Worm (Caenorhabditis elegans) whole organism, L1 larva: ENCODE data around the gene W04E12.4.
"Not testable (repeated sequence)": the region's sequence is repeated elsewhere in the genome, so short reads cannot be mapped to it uniquely, and the experiment has no call there.

Experiments
- C04F5.9 ChIP-seq: sonication (generic microtip); optimal IDR thresholded peaks from 2 replicates; lab custom pipeline; 2016; ENCODE audit warnings: missing genetic modification characterization, missing compliant biosample characterization
- Y116A8C.19 ChIP-seq: sonication (generic microtip); optimal IDR thresholded peaks from 2 replicates; lab custom pipeline; 2016; ENCODE audit warnings: missing compliant biosample characterization, missing genetic modification characterization, borderline replicate concordance
- blmp-1 ChIP-seq: fragments of 150-350 bp; optimal IDR thresholded peaks from 2 replicates; lab custom pipeline; 2014; ENCODE audit warnings: missing biosample characterization, missing genetic modification characterization
- ceh-63 ChIP-seq: fragments of 200-800 bp; sonication (Bioruptor generic); optimal IDR thresholded peaks from 2 replicates; lab custom pipeline; 2018; ENCODE audit warnings: mild to moderate bottlenecking, missing genetic modification characterization, missing compliant biosample characterization
- ceh-88 ChIP-seq: fragments of 200-800 bp; sonication (Bioruptor generic); IDR thresholded peaks from 2 replicates; pipeline ENCODE4 v1.3.6; 2022; ENCODE audit warnings: missing genetic modification characterization, missing compliant biosample characterization
- dpl-1 ChIP-seq, 3 experiments: fragments of 150-350 bp in 2 of 3; sonication (generic microtip) in 1 of 3; optimal IDR thresholded peaks; 2 replicates each; lab custom pipeline; 2014 to 2017; ENCODE audit warnings: missing biosample characterization in 3 of 3, missing genetic modification characterization in 3 of 3, missing genetic modification reagents in 3 of 3
- egl-27 ChIP-seq, 2 experiments: fragments of 150-350 bp in 1 of 2; sonication (generic microtip); optimal IDR thresholded peaks; 3 replicates each; lab custom pipeline; 2017 to 2018; ENCODE audit warnings: missing biosample characterization in 2 of 2, missing genetic modification characterization in 2 of 2, missing genetic modification reagents in 2 of 2
- elt-2 ChIP-seq: sonication (generic microtip); optimal IDR thresholded peaks from 2 replicates; lab custom pipeline; 2016; ENCODE audit warnings: missing genetic modification characterization, mild to moderate bottlenecking, inconsistent platforms, missing compliant biosample characterization, missing genetic modification reagents
- fkh-4 ChIP-seq: sonication (generic microtip); optimal IDR thresholded peaks from 2 replicates; lab custom pipeline; 2016; ENCODE audit warnings: missing compliant biosample characterization, missing genetic modification characterization, borderline replicate concordance
- fkh-8 ChIP-seq: sonication (generic microtip); optimal IDR thresholded peaks from 2 replicates; lab custom pipeline; 2016; ENCODE audit warnings: mild to moderate bottlenecking, missing genetic modification characterization, missing compliant biosample characterization
- fos-1 ChIP-seq: fragments of 150-350 bp; optimal IDR thresholded peaks from 2 replicates; lab custom pipeline; 2014; ENCODE audit warnings: missing biosample characterization, missing genetic modification characterization
- grh-1 ChIP-seq: fragments of 200-800 bp; sonication (Bioruptor generic); IDR thresholded peaks from 2 replicates; pipeline ENCODE4 v1.3.6; 2022; ENCODE audit warnings: missing genetic modification reagents, missing genetic modification characterization, missing compliant biosample characterization
- isw-1 ChIP-seq: fragments of 200-800 bp; sonication (Bioruptor generic); IDR thresholded peaks from 2 replicates; pipeline ENCODE4 v1.3.6; 2022; ENCODE audit warnings: missing genetic modification characterization, missing compliant biosample characterization
- jun-1 ChIP-seq: fragments of 150-350 bp; optimal IDR thresholded peaks from 2 replicates; lab custom pipeline; 2014; ENCODE audit warnings: missing biosample characterization, missing genetic modification reagents, missing genetic modification characterization
- lin-13 ChIP-seq: fragments of 150-350 bp; optimal IDR thresholded peaks from 2 replicates; lab custom pipeline; 2014; ENCODE audit warnings: missing biosample characterization, missing genetic modification reagents, missing genetic modification characterization
- lin-14 ChIP-seq: fragments of 200-800 bp; sonication (Bioruptor generic); optimal IDR thresholded peaks from 2 replicates; lab custom pipeline; 2018; ENCODE audit warnings: mild to moderate bottlenecking, missing genetic modification characterization, moderate library complexity, missing compliant biosample characterization
- lin-35 ChIP-seq, 2 experiments: fragments of 150-350 bp; optimal IDR thresholded peaks; 2 replicates each; lab custom pipeline; 2014; ENCODE audit warnings: missing biosample characterization in 2 of 2, missing genetic modification characterization in 2 of 2, missing genetic modification reagents in 2 of 2
- nhr-47 ChIP-seq: sonication (generic microtip); optimal IDR thresholded peaks from 2 replicates; lab custom pipeline; 2016; ENCODE audit warnings: mild to moderate bottlenecking, missing genetic modification characterization, moderate library complexity, missing compliant biosample characterization
- nhr-71 ChIP-seq: sonication (generic microtip); optimal IDR thresholded peaks from 2 replicates; lab custom pipeline; 2016; ENCODE audit warnings: mild to moderate bottlenecking, missing genetic modification characterization, moderate library complexity, missing compliant biosample characterization
- nhr-76 ChIP-seq: sonication (generic microtip); optimal IDR thresholded peaks from 2 replicates; lab custom pipeline; 2017; ENCODE audit warnings: missing biosample characterization, missing genetic modification characterization
- nhr-77 ChIP-seq: fragments of 150-350 bp; optimal IDR thresholded peaks from 2 replicates; lab custom pipeline; 2014; ENCODE audit warnings: missing biosample characterization, missing genetic modification characterization
- nhr-90 ChIP-seq: sonication (generic microtip); optimal IDR thresholded peaks from 2 replicates; lab custom pipeline; 2016; ENCODE audit warnings: mild to moderate bottlenecking, missing genetic modification characterization, missing compliant biosample characterization; ENCODE audit not compliant: poor library complexity
- pqm-1 ChIP-seq: sonication (generic microtip); optimal IDR thresholded peaks from 3 replicates; lab custom pipeline; 2017; ENCODE audit warnings: missing biosample characterization, missing genetic modification characterization
- snpc-4 ChIP-seq: fragments of 150-350 bp; optimal IDR thresholded peaks from 2 replicates; lab custom pipeline; 2014; ENCODE audit warnings: missing biosample characterization, missing genetic modification characterization
- tlp-1 ChIP-seq: fragments of 150-350 bp; optimal IDR thresholded peaks from 2 replicates; lab custom pipeline; 2014; ENCODE audit warnings: missing biosample characterization, missing genetic modification characterization
- unc-62 ChIP-seq: fragments of 150-350 bp; optimal IDR thresholded peaks from 2 replicates; lab custom pipeline; 2014; ENCODE audit warnings: missing biosample characterization, missing genetic modification reagents, missing genetic modification characterization
- vab-15 ChIP-seq: sonication (generic microtip); optimal IDR thresholded peaks from 2 replicates; lab custom pipeline; 2017; ENCODE audit warnings: missing genotype, mild to moderate bottlenecking, missing genetic modification characterization, missing compliant biosample characterization
- ztf-4 ChIP-seq: fragments of 150-350 bp; optimal IDR thresholded peaks from 2 replicates; lab custom pipeline; 2014; ENCODE audit warnings: missing biosample characterization, missing genetic modification characterization

The W04E12.4 gene

DNA sequence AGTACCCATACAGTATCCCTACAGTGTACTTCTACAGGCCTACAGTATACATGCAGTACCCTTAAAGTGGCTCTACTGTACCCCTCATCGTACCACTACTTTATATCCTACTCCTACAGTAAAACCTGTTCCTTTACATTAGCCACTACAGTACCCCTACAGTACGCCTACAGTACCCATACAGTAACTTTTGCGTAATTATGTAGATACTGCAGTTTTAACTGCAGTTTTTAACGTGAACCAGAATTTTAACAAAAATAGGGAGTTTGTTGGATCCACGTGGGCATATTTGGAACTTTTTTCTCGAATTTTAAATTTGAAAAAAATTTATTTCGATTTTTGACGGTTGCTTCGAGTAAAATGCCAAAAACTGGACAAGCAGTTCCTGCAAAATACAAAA, at the start of gene W04E12.4:
Gene W04E12.4, plus strand, starts transcription at position 301 of the 400 bp plus-strand sequence.
- TF ChIP-seq unc-62 (GFP tag; lab: Kevin White, UChicago) = no peak
- TF ChIP-seq blmp-1 = no peak
- TF ChIP-seq nhr-77 = no peak
- TF ChIP-seq fkh-8 (tag; lab: Kevin White, UChicago) = no peak
- no peak for TF ChIP-seq isw-1 (GFP tag; lab: Robert Waterston, UW)
- TF ChIP-seq tlp-1 (tag; lab: Kevin White, UChicago) = no peak
- no peak for TF ChIP-seq vab-15 (tag; lab: Kevin White, UChicago)
- TF ChIP-seq ceh-63 = no peak
- TF ChIP-seq nhr-90 (tag; lab: Kevin White, UChicago) = no peak
- no peak for TF ChIP-seq jun-1

ce11 chrV:19697348-19698172, 45.8 kb upstream of the W04E12.4 start, which contains the start of the genes Y43F8C.13 and ani-3:
Y43F8C.13 (minus strand) TSS chrV:19697398.
ani-3 (plus strand) TSS chrV:19697732.
- TF ChIP-seq pqm-1 (tag; lab: Kevin White, UChicago) (peak; percentile 85), lin-35 (GFP tag; optimal IDR thresholded peaks at IDR 0.05; lab: Kevin White, UChicago) (peak in 1 of 2 experiments; percentile 41), snpc-4 (tag; lab: Kevin White, UChicago) (no peak), elt-2 (tag; lab: Kevin White, UChicago) (peak; percentile 72)

DNA sequence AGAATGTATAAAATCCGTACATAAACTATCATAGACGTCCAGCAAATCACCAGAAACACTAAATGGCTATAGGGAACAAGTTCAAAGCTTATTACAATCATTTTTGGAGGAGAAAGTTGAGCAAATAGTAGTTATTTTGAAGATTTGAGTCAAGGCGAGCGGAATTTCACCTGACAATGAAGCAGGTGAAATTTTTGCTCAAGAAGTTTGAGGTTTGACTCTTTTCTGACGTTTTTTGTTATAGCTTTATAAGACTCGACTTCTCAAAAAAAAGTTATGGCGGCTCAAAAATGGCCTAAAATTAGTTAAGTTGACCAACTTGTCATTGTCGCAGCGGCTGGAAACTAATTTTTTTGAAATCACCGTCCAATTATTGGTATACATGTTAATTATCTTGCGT, 34.6 kb upstream of the W04E12.4 start, which contains the start of gene srv-3:
Gene srv-3, minus strand, starts transcription at position 101 of the 400 bp plus-strand sequence.
- TF ChIP-seq ztf-4 (tag; lab: Kevin White, UChicago) (no peak), ceh-88 (GFP tag; lab: Robert Waterston, UW) (no peak), fos-1 (tag; lab: Kevin White, UChicago) (no peak), nhr-47 (tag; lab: Kevin White, UChicago) (no peak), Y116A8C.19 (tag; lab: Kevin White, UChicago) (no peak), dpl-1 (GFP tag; optimal IDR thresholded peaks at IDR 0.05; lab: Kevin White, UChicago) (no peak)
- TF ChIP-seq, all 84 proteins: peak for 0

- not testable (repeated sequence) for TF ChIP-seq C04F5.9, nhr-71, nhr-76 (tag; lab: Kevin White, UChicago)
Measured at ce11 chrV:19710514-19710913, 32.9 kb upstream of the W04E12.4 start, which contains the start of gene Y43F8C.15. Y43F8C.15 (minus strand) TSS chrV:19710614.

DNA sequence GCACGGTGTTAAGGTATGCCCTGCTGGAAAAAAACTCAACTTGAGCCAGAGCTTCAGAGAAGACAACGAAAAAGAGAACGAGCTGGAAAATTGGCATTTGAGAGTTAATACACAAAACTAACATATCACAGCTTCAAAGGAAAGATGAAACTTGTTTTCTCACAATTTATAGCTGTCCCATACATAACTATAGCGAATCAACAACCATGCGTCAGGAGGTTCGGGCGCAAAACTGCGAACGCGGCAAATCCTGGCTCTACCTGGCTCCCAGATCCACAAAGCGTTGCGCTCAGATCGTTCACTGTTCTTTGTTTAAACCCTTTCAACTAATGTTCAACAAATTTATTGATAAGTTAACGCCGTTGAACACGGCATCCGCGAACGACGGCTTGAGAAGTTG, 31.8 kb upstream of the W04E12.4 start, which contains the start of gene Y43F8C.23:
Gene Y43F8C.23, minus strand, starts transcription at position 101 of the 400 bp plus-strand sequence.
- not testable (repeated sequence) for TF ChIP-seq ceh-63; nhr-77; egl-27 (tag; optimal IDR thresholded peaks at IDR 0.05; lab: Kevin White, UChicago)

DNA sequence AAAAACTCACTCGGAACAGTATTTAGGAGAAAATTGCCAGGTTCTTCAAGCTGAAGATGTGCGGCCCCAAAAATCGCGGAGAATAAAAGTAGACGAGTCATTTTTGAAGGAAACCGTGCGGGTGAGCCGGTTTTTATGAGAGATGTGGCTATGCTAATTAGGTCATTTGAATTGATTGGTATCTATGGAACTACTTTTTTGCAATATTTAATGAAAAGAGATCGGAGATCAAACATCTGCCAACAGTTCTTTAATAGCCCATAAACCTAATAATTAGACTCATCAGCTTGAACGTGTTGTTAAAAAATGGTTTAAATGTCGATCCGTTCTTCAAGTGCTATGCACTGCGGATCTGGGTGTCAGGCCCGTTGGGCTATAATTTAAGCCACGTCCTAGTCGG, 28.0 kb upstream of the W04E12.4 start, which contains the start of gene Y43F8C.16:
Gene Y43F8C.16, minus strand, starts transcription at position 101 of the 400 bp plus-strand sequence.
- TF ChIP-seq nhr-71 (tag; lab: Kevin White, UChicago) (no peak), unc-62 (GFP tag; lab: Kevin White, UChicago) (no peak), grh-1 (no peak), lin-13 (GFP tag; lab: Kevin White, UChicago) (no peak), lin-14 (GFP tag; lab: Kevin White, UChicago) (no peak), egl-27 (tag; optimal IDR thresholded peaks at IDR 0.05; lab: Kevin White, UChicago) (no peak), ceh-63 (no peak), fkh-8 (tag; lab: Kevin White, UChicago) (no peak), fkh-4 (tag; lab: Kevin White, UChicago) (no peak), blmp-1 (no peak)
